Worm (Caenorhabditis elegans): ENCODE results near the gene W06G6.10.

The W06G6.10 gene

DNA sequence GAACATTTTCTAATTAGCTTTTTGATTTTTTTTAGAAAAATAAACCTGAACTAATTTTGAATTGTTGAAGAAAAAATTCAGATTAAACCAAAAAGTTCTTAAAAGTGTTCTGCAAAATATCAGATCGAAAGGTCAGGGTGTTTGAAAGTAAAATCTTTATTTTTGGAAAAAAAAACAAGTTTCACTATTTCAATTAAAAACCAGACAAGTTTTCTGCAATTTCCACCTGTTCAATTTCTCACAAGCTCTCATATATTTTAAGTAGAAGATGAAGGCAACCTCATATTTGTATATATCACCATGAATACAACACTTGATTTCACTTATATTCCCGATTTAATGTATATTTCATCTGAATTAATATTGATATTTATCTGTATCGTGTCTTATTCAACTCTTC lies 40.2 kb upstream of the W06G6.10 start, which contains the start of gene srz-102:
Gene srz-102, plus strand, starts transcription at position 301 of the 400 bp plus-strand sequence.
- TF ChIP-seq unc-39 (tag; optimal IDR thresholded peaks at IDR 0.05) (no peak), nhr-12 (tag; optimal IDR thresholded peaks at IDR 0.05) (no peak), hlh-1 (tag; optimal IDR thresholded peaks at IDR 0.05) (no peak), bed-3 (GFP tag; optimal IDR thresholded peaks at IDR 0.05) (no peak), nhr-76 (tag; optimal IDR thresholded peaks at IDR 0.05) (no peak), M03D4.4 (tag; optimal IDR thresholded peaks at IDR 0.05) (no peak), elt-1 (tag; optimal IDR thresholded peaks at IDR 0.05; ENCODE audit: borderline replicate concordance, insufficient read depth) (no peak), blmp-1 (tag; optimal IDR thresholded peaks at IDR 0.05) (no peak), snpc-4 (tag; optimal IDR thresholded peaks at IDR 0.05) (no peak), nhr-2 (tag; optimal IDR thresholded peaks at IDR 0.05) (no peak), mls-2 (tag; optimal IDR thresholded peaks at IDR 0.05) (no peak), ham-2 (GFP tag; optimal IDR thresholded peaks at IDR 0.05) (no peak), elt-3 (tag; optimal IDR thresholded peaks at IDR 0.05) (no peak), ceh-43 (GFP tag; optimal IDR thresholded peaks at IDR 0.05) (no peak), cnd-1 (tag; optimal IDR thresholded peaks at IDR 0.05) (no peak), ztf-11 (tag; optimal IDR thresholded peaks at IDR 0.05) (no peak), ceh-39 (tag; optimal IDR thresholded peaks at IDR 0.05) (no peak), lsy-2 (tag; optimal IDR thresholded peaks at IDR 0.05) (no peak)

DNA sequence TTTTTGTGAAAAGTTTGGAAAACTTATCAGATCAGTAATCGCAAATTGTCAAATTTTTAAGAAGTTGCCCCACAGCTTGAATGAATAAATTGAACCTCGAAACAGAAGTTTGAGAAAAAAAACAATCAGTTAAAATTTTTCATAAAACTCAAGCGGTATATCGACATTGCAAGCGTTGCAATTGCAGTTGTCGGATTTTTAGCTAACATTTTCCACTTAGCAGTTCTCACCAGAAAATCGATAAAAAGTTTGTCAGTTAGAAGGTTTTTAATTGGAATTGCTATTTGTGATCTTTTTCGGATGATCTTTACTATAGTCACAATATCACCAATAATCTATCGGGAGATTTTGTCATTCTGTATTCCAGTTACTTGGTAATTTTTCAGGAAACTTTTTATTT lies 38.7 kb upstream of the W06G6.10 start, which contains the start of gene srw-43:
Gene srw-43, plus strand, starts transcription at position 301 of the 400 bp plus-strand sequence.
- TF ChIP-seq cnd-1 (tag; optimal IDR thresholded peaks at IDR 0.05) (no peak), bed-3 (GFP tag; optimal IDR thresholded peaks at IDR 0.05) (no peak), ham-2 (GFP tag; optimal IDR thresholded peaks at IDR 0.05) (no peak), drap-1 (GFP tag; optimal IDR thresholded peaks at IDR 0.05) (no peak), lin-13 (tag; optimal IDR thresholded peaks at IDR 0.05) (no peak), elt-3 (tag; optimal IDR thresholded peaks at IDR 0.05) (no peak), nhr-28 (tag; optimal IDR thresholded peaks at IDR 0.05) (no peak), nhr-76 (tag; optimal IDR thresholded peaks at IDR 0.05) (no peak), zip-8 (tag; optimal IDR thresholded peaks at IDR 0.05) (no peak), hlh-1 (tag; optimal IDR thresholded peaks at IDR 0.05) (no peak), blmp-1 (tag; optimal IDR thresholded peaks at IDR 0.05) (no peak), lin-32 (GFP tag; optimal IDR thresholded peaks at IDR 0.05) (no peak), ceh-83 (GFP tag; optimal IDR thresholded peaks at IDR 0.05) (no peak), M03D4.4 (tag; optimal IDR thresholded peaks at IDR 0.05) (no peak)

DNA sequence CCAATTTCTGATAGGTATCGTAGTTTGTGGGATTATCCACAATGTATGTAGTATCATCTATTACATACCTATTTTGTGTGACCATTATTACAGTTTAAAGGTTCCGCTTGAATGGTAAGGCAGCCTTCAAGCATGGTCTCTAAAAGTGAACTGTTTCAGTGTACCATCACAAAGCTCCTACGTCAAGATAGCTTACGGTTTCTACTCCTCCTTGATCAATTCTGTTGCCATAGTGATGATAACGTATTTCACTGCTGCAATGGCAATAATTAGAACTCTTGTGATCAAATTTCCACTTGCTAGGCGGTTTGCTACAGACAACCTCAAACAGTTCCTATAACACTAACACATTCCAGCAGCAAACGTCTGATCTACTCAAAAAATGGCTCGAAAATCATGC lies 36.4 kb upstream of the W06G6.10 start:
- TF ChIP-seq nhr-2 (tag; optimal IDR thresholded peaks at IDR 0.05), result no peak
- no peak for TF ChIP-seq nhr-12 (tag; optimal IDR thresholded peaks at IDR 0.05)
- no peak for TF ChIP-seq unc-120 (tag; optimal IDR thresholded peaks at IDR 0.05; ENCODE audit: poor library complexity, severe bottlenecking)
- no peak for TF ChIP-seq mep-1 (tag; optimal IDR thresholded peaks at IDR 0.05)
- TF ChIP-seq elt-3 (tag; optimal IDR thresholded peaks at IDR 0.05), result no peak
- no peak for TF ChIP-seq zip-8 (tag; optimal IDR thresholded peaks at IDR 0.05)
- no peak for TF ChIP-seq blmp-1 (tag; optimal IDR thresholded peaks at IDR 0.05)
- no peak for TF ChIP-seq pha-4 (tag; optimal IDR thresholded peaks at IDR 0.05)
- no peak for TF ChIP-seq tbx-8 (GFP tag; optimal IDR thresholded peaks at IDR 0.05)
- no peak for TF ChIP-seq flh-1 (GFP tag; optimal IDR thresholded peaks at IDR 0.05)
- TF ChIP-seq sptf-1 (tag; optimal IDR thresholded peaks at IDR 0.05), result no peak
- no peak for TF ChIP-seq elt-1 (tag; optimal IDR thresholded peaks at IDR 0.05; ENCODE audit: borderline replicate concordance, insufficient read depth)
- TF ChIP-seq mls-2 (tag; optimal IDR thresholded peaks at IDR 0.05), result no peak
- TF ChIP-seq lin-13 (tag; optimal IDR thresholded peaks at IDR 0.05), result no peak
- TF ChIP-seq lsy-2 (tag; optimal IDR thresholded peaks at IDR 0.05), result no peak
- TF ChIP-seq sem-2 (GFP tag; optimal IDR thresholded peaks at IDR 0.05), result no peak
- no peak for TF ChIP-seq nhr-28 (tag; optimal IDR thresholded peaks at IDR 0.05)
- no peak for TF ChIP-seq cnd-1 (tag; optimal IDR thresholded peaks at IDR 0.05)

DNA sequence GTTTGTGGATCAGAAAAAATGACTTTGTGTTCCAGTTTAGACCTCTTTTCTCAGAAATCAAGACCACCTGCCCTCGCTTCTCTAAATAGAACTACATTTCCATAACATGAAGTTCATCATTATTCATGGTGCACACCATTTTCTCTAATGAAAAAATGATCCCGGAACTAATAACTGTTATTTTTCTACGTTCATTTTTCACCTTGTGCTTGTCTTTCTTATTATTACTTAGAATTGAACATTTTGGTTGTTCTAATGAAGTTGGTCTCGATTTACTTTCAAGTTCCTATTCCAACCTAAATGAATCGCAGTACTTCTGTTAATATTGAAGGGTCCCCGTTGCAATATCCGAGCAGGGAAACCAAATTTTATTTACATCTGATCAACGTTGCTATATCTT lies 35.9 kb upstream of the W06G6.10 start, which contains the start of gene srw-36:
Gene srw-36, plus strand, starts transcription at position 301 of the 400 bp plus-strand sequence.
- TF ChIP-seq mab-5 (tag; optimal IDR thresholded peaks at IDR 0.05) (no peak), lin-13 (tag; optimal IDR thresholded peaks at IDR 0.05) (no peak), nhr-237 (tag; optimal IDR thresholded peaks at IDR 0.05) (no peak), nhr-12 (tag; optimal IDR thresholded peaks at IDR 0.05) (no peak), pha-4 (tag; optimal IDR thresholded peaks at IDR 0.05) (no peak), flh-1 (GFP tag; optimal IDR thresholded peaks at IDR 0.05) (no peak)
